Worm (Caenorhabditis elegans) whole organism, L4 larva: ENCODE measurements around the gene R04B5.6.

Source experiments
- D1046.2 ChIP-seq: fragments of 200-800 bp; sonication (Bioruptor generic); IDR thresholded peaks from 2 replicates; pipeline ENCODE4 v1.3.6; 2022; ENCODE audit warnings: missing genetic modification characterization, missing compliant biosample characterization
- F10B5.3 ChIP-seq: sonication (generic microtip); optimal IDR thresholded peaks from 2 replicates; lab custom pipeline; 2016; ENCODE audit warnings: mild to moderate bottlenecking, missing genetic modification characterization, missing compliant biosample characterization
- R02D3.7 ChIP-seq: fragments of 150-350 bp; sonication (generic microtip); optimal IDR thresholded peaks from 3 replicates; lab custom pipeline; 2014; ENCODE audit warnings: missing biosample characterization, missing genetic modification characterization
- T20F7.1 ChIP-seq: fragments of 200-800 bp; sonication (Bioruptor generic); optimal IDR thresholded peaks from 2 replicates; lab custom pipeline; 2018; ENCODE audit warnings: mild to moderate bottlenecking, missing genetic modification characterization, missing compliant biosample characterization
- Y105C5A.15 ChIP-seq: fragments of 200-800 bp; sonication (Bioruptor generic); IDR thresholded peaks from 2 replicates; pipeline ENCODE4 v1.3.6; 2022; ENCODE audit warnings: missing genetic modification characterization, missing compliant biosample characterization
- aha-1 ChIP-seq: fragments of 150-350 bp; peaks from one replicate; lab custom pipeline; 2014; ENCODE audit warnings: missing biosample characterization, missing genetic modification characterization
- ama-1 ChIP-seq: fragments of 150-350 bp; optimal IDR thresholded peaks from 2 replicates; lab custom pipeline; 2014; ENCODE audit warnings: inconsistent platforms, mixed read lengths
- arid-1 ChIP-seq: fragments of 200-800 bp; sonication (Bioruptor generic); conservative IDR thresholded peaks from 2 replicates; pipeline ENCODE4 v1.3.6; 2022; ENCODE audit warnings: missing genetic modification reagents, missing genetic modification characterization, missing compliant biosample characterization
- attf-4 ChIP-seq: sonication (generic microtip); optimal IDR thresholded peaks from 3 replicates; lab custom pipeline; 2017; ENCODE audit warnings: missing biosample characterization, missing genetic modification characterization
- ceh-28 ChIP-seq: fragments of 150-350 bp; optimal IDR thresholded peaks from 2 replicates; lab custom pipeline; 2014; ENCODE audit warnings: missing biosample characterization, missing genetic modification reagents, missing genetic modification characterization
- ceh-62 ChIP-seq: sonication (generic microtip); optimal IDR thresholded peaks from 2 replicates; lab custom pipeline; 2017; ENCODE audit warnings: missing biosample characterization, missing genetic modification characterization
- ceh-82 ChIP-seq: sonication (generic microtip); optimal IDR thresholded peaks from 2 replicates; lab custom pipeline; 2017; ENCODE audit warnings: missing biosample characterization, missing genetic modification characterization
- ces-1 ChIP-seq: fragments of 150-350 bp; sonication (generic microtip); optimal IDR thresholded peaks from 4 replicates; lab custom pipeline; 2014; ENCODE audit warnings: missing biosample characterization, missing genetic modification reagents, missing genetic modification characterization
- ctbp-1 ChIP-seq: fragments of 200-800 bp; sonication (Bioruptor generic); IDR thresholded peaks from 2 replicates; pipeline ENCODE4 v1.3.6; 2022; ENCODE audit warnings: missing genetic modification reagents, missing genetic modification characterization, missing compliant biosample characterization
- daf-16 ChIP-seq, 3 experiments: sonication (generic microtip); optimal IDR thresholded peaks; 2 replicates each; lab custom pipeline; 2016 to 2017; ENCODE audit warnings: missing genetic modification characterization in 3 of 3, missing genetic modification reagents in 3 of 3, mild to moderate bottlenecking in 2 of 3, missing compliant biosample characterization in 2 of 3, missing biosample characterization in 1 of 3, moderate library complexity in 1 of 3
- dmd-6 ChIP-seq: fragments of 200-800 bp; sonication (Bioruptor generic); IDR thresholded peaks from 2 replicates; pipeline ENCODE4 v1.3.6; 2022; ENCODE audit warnings: missing genetic modification reagents, missing genetic modification characterization, missing compliant biosample characterization
- dpl-1 ChIP-seq: fragments of 150-350 bp; optimal IDR thresholded peaks from 2 replicates; lab custom pipeline; 2014; ENCODE audit warnings: missing biosample characterization, missing genetic modification reagents, missing genetic modification characterization
- dve-1 ChIP-seq: sonication (generic microtip); optimal IDR thresholded peaks from 2 replicates; lab custom pipeline; 2017; ENCODE audit warnings: antibody characterized with exemption, mild to moderate bottlenecking, missing genetic modification characterization, missing compliant biosample characterization; ENCODE audit not compliant: insufficient read depth
- egl-27 ChIP-seq: sonication (generic microtip); optimal IDR thresholded peaks from 3 replicates; lab custom pipeline; 2017; ENCODE audit warnings: missing biosample characterization, missing genetic modification reagents, missing genetic modification characterization
- fkh-10 ChIP-seq: fragments of 150-350 bp; optimal IDR thresholded peaks from 2 replicates; lab custom pipeline; 2014; ENCODE audit warnings: missing biosample characterization, missing genetic modification reagents, missing genetic modification characterization
- gei-8 ChIP-seq: fragments of 200-800 bp; sonication (Bioruptor generic); optimal IDR thresholded peaks from 2 replicates; lab custom pipeline; 2018; ENCODE audit warnings: mild to moderate bottlenecking, missing genetic modification characterization, missing compliant biosample characterization
- lin-29 ChIP-seq: fragments of 200-800 bp; sonication (Bioruptor generic); IDR thresholded peaks from 2 replicates; pipeline ENCODE4 v1.3.6; 2022; ENCODE audit warnings: missing genetic modification reagents, missing genetic modification characterization, missing compliant biosample characterization
- lsy-2 ChIP-seq, 2 experiments: fragments of 150-350 bp in 1 of 2; sonication (generic microtip) in 1 of 2; optimal IDR thresholded peaks; 2 replicates each; lab custom pipeline; 2014 to 2017; ENCODE audit warnings: missing biosample characterization in 2 of 2, missing genetic modification characterization in 2 of 2
- madf-5 ChIP-seq, 2 experiments: fragments of 200-800 bp; sonication (Bioruptor generic); IDR thresholded peaks; 2 replicates each; pipeline ENCODE4 v1.3.6; 2022; ENCODE audit warnings: missing compliant biosample characterization in 2 of 2, missing genetic modification characterization in 2 of 2
- mdl-1 ChIP-seq, 2 experiments: fragments of 150-350 bp in 1 of 2; sonication (generic microtip) in 1 of 2; optimal IDR thresholded peaks; 2 replicates each; lab custom pipeline; 2014 to 2017; ENCODE audit warnings: missing biosample characterization in 2 of 2, missing genetic modification characterization in 2 of 2
- nhr-111 ChIP-seq: fragments of 200-800 bp; sonication (Bioruptor generic); optimal IDR thresholded peaks from 2 replicates; lab custom pipeline; 2018; ENCODE audit warnings: mild to moderate bottlenecking, missing genetic modification characterization, missing compliant biosample characterization
- nhr-237 ChIP-seq: sonication (generic microtip); optimal IDR thresholded peaks from 2 replicates; lab custom pipeline; 2017; ENCODE audit warnings: missing biosample characterization, missing genetic modification characterization
- nhr-25 ChIP-seq: sonication (generic microtip); optimal IDR thresholded peaks from 2 replicates; lab custom pipeline; 2017; ENCODE audit warnings: missing genetic modification characterization, mild to moderate bottlenecking, missing compliant biosample characterization, antibody characterized with exemption, moderate library complexity, borderline replicate concordance; ENCODE audit not compliant: insufficient read depth
- nhr-6 ChIP-seq: fragments of 150-350 bp; optimal IDR thresholded peaks from 2 replicates; lab custom pipeline; 2014; ENCODE audit warnings: missing biosample characterization, missing genetic modification characterization
- nhr-76 ChIP-seq: fragments of 150-350 bp; optimal IDR thresholded peaks from 2 replicates; lab custom pipeline; 2014; ENCODE audit warnings: missing biosample characterization, missing genetic modification characterization
- php-3 ChIP-seq: fragments of 200-800 bp; sonication (Bioruptor generic); IDR thresholded peaks from 2 replicates; pipeline ENCODE4 v1.3.6; 2022; ENCODE audit warnings: missing genetic modification reagents, missing genetic modification characterization, missing compliant biosample characterization
- pqm-1 ChIP-seq: sonication (generic microtip); optimal IDR thresholded peaks from 2 replicates; lab custom pipeline; 2017; ENCODE audit warnings: missing biosample characterization, missing genetic modification characterization
- saeg-2 ChIP-seq: fragments of 200-800 bp; sonication (Bioruptor generic); IDR thresholded peaks from 2 replicates; pipeline ENCODE4 v1.3.6; 2022; ENCODE audit warnings: missing genetic modification reagents, missing genetic modification characterization, missing compliant biosample characterization
- set-16 ChIP-seq: fragments of 200-800 bp; sonication (Bioruptor generic); IDR thresholded peaks from 2 replicates; pipeline ENCODE4 v1.3.6; 2022; ENCODE audit warnings: missing genetic modification reagents, missing genetic modification characterization, missing compliant biosample characterization
- skn-1 ChIP-seq: fragments of 150-350 bp; optimal IDR thresholded peaks from 2 replicates; lab custom pipeline; 2014; ENCODE audit warnings: missing biosample characterization, missing genetic modification characterization
- snpc-4 ChIP-seq: fragments of 150-350 bp; optimal IDR thresholded peaks from 2 replicates; lab custom pipeline; 2014; ENCODE audit warnings: missing biosample characterization, missing genetic modification characterization
- spr-3 ChIP-seq: fragments of 200-800 bp; sonication (Bioruptor generic); optimal IDR thresholded peaks from 2 replicates; lab custom pipeline; 2018; ENCODE audit warnings: mild to moderate bottlenecking, missing genetic modification characterization, missing compliant biosample characterization
- tag-97 ChIP-seq: fragments of 200-800 bp; sonication (Bioruptor generic); IDR thresholded peaks from 2 replicates; pipeline ENCODE4 v1.3.6; 2022; ENCODE audit warnings: missing genetic modification characterization, missing compliant biosample characterization
- tra-1 ChIP-seq: fragments of 200-800 bp; sonication (Bioruptor generic); IDR thresholded peaks from 2 replicates; pipeline ENCODE4 v1.3.6; 2022; ENCODE audit warnings: missing genetic modification reagents, missing genetic modification characterization, missing compliant biosample characterization
- unc-130 ChIP-seq: sonication (generic microtip); optimal IDR thresholded peaks from 2 replicates; lab custom pipeline; 2016; ENCODE audit warnings: missing genetic modification reagents, missing genetic modification characterization, missing compliant biosample characterization
- unc-62 ChIP-seq, 3 experiments: fragments of 150-350 bp in 1 of 3; sonication (generic microtip); optimal IDR thresholded peaks in 2 of 3; peaks in 1 of 3; 1 replicate in 1 of 3; 2 replicates in 2 of 3; lab custom pipeline; 2014 to 2017; ENCODE audit warnings: missing biosample characterization in 3 of 3, missing genetic modification characterization in 3 of 3, missing genetic modification reagents in 3 of 3, missing genotype in 1 of 3
- zip-11 ChIP-seq: fragments of 200-800 bp; sonication (Bioruptor generic); IDR thresholded peaks from 2 replicates; pipeline ENCODE4 v1.3.6; 2022; ENCODE audit warnings: missing genetic modification characterization, missing compliant biosample characterization
- zip-2 ChIP-seq: fragments of 150-350 bp; optimal IDR thresholded peaks from 2 replicates; lab custom pipeline; 2014; ENCODE audit warnings: missing biosample characterization, missing genetic modification characterization

R04B5.6 gene

DNA sequence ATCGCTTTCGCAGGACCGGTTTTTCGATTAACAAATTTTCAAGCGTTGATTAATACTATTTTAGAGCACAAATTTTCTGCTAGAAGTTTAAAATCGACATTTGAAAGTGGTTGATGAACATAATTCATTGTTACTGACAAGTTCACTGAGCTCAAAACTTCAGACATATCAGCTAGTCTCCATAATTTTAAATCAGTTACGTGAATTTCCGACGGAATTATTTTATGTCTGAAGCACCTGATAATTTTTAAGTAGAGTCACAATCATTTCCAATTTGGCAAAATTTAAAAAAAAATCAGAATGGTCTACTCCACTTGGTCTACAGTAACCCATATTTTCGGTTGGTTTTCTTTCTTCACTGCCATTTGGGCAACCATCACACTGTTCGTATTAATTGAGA is 33.1 kb upstream of the R04B5.6 start, which contains the start of gene str-118:
str-118 (plus strand) TSS at position 301 of the 400 bp plus-strand sequence.
- no peak for TF ChIP-seq snpc-4 (tag; lab: Kevin White, UChicago)
- no peak for TF ChIP-seq dmd-6 (GFP tag; lab: Robert Waterston, UW)
- TF ChIP-seq php-3 (GFP tag; lab: Robert Waterston, UW): no peak
- no peak for TF ChIP-seq egl-27
- no peak for TF ChIP-seq ama-1
- TF ChIP-seq daf-16 (GFP tag; optimal IDR thresholded peaks at IDR 0.05; lab: Kevin White, UChicago): no peak
- no peak for TF ChIP-seq daf-16 (tag; optimal IDR thresholded peaks at IDR 0.05; lab: Kevin White, UChicago)
- TF ChIP-seq tag-97 (GFP tag; lab: Robert Waterston, UW): no peak
- TF ChIP-seq nhr-111 (GFP tag; lab: Kevin White, UChicago): no peak
- no peak for TF ChIP-seq madf-5 (GFP tag; IDR thresholded peaks at IDR 0.05; lab: Robert Waterston, UW)
- TF ChIP-seq zip-2: no peak
- TF ChIP-seq R02D3.7: no peak
- no peak for TF ChIP-seq nhr-237 (tag; lab: Kevin White, UChicago)
- no peak for TF ChIP-seq T20F7.1 (GFP tag; lab: Kevin White, UChicago)
- TF ChIP-seq mdl-1 (tag; optimal IDR thresholded peaks at IDR 0.05; lab: Kevin White, UChicago): no peak
- no peak for TF ChIP-seq nhr-76 (tag; lab: Kevin White, UChicago)
- TF ChIP-seq skn-1 (tag; lab: Kevin White, UChicago): no peak
- TF ChIP-seq dve-1 (tag; lab: Kevin White, UChicago): no peak
- no peak for TF ChIP-seq dpl-1
- no peak for TF ChIP-seq spr-3 (GFP tag; lab: Kevin White, UChicago)
- no peak for TF ChIP-seq ceh-62

DNA sequence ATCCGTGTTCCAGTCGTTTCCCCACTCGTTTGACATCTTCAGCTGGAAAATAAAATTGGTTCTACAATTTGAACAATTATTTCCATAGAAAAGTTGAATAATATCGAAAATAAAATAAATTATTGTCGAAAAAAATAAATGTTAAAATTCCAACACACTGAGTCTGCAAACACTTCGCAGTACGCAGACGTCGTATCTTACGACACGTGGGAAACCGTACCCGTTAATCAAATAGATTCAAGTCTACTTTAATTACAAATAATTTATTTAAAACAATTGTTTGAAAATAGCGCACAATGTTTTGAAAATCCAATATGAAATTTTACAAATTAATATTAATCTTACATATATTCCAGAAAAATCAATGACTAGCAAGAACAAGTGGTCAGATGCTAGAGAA is 30.1 kb upstream of the R04B5.6 start, which contains the start of gene yif-1:
yif-1 (minus strand) TSS at position 42 of the 400 bp plus-strand sequence.
- TF ChIP-seq lsy-2 (tag; optimal IDR thresholded peaks at IDR 0.05; lab: Kevin White, UChicago) (peak in 1 of 2 experiments; percentile 84), ces-1 (GFP tag; lab: Kevin White, UChicago) (peak; percentile 15), nhr-76 (tag; lab: Kevin White, UChicago) (no peak)
- TF ChIP-seq, all 104 proteins: peak for 2

- TF ChIP-seq mdl-1 (tag; optimal IDR thresholded peaks at IDR 0.05; lab: Kevin White, UChicago): no peak
- TF ChIP-seq unc-62 (GFP tag; optimal IDR thresholded peaks at IDR 0.05 in 1 of 2; lab: Kevin White, UChicago): peak in 1 of 2 experiments; percentile 75
- TF ChIP-seq unc-62 (tag; optimal IDR thresholded peaks at IDR 0.05; lab: Kevin White, UChicago): no peak
Observed at ce11 chrV:10058748-10059147, 26.2 kb upstream of the R04B5.6 start.

DNA sequence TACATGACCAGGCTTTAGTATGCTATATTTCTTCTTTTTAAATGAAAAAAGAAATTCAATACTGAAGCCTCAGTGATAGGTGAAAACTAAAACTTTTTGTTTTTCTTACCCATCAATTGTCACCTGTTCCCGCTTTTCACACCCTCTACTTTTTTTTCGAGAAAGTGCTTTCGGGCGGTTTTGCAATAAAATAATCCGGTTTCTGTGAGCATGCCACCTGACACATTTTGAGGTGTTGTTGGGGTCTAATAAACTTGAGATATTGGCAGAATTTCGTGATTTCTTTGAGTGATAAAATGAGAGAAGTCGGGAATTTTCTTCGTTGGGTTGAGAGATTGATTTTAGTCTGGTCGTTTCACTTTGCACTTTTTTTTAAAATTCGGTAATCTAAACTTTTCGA is 24.9 kb upstream of the R04B5.6 start:
- TF ChIP-seq gei-8 (GFP tag; lab: Kevin White, UChicago) (no peak), daf-16 (GFP tag; optimal IDR thresholded peaks at IDR 0.05; lab: Kevin White, UChicago) (peak in 1 of 2 experiments; percentile 52), daf-16 (tag; optimal IDR thresholded peaks at IDR 0.05; lab: Kevin White, UChicago) (no peak), lsy-2 (tag; optimal IDR thresholded peaks at IDR 0.05; lab: Kevin White, UChicago) (no peak), ama-1 (no peak), aha-1 (tag; lab: Kevin White, UChicago) (peak; percentile 2), php-3 (GFP tag; lab: Robert Waterston, UW) (no peak), saeg-2 (GFP tag; lab: Robert Waterston, UW) (no peak), lin-29 (GFP tag; lab: Robert Waterston, UW) (no peak), Y105C5A.15 (GFP tag; lab: Robert Waterston, UW) (no peak), arid-1 (GFP tag; lab: Robert Waterston, UW) (no peak), F10B5.3 (no peak), tra-1 (GFP tag; lab: Robert Waterston, UW) (no peak)

DNA sequence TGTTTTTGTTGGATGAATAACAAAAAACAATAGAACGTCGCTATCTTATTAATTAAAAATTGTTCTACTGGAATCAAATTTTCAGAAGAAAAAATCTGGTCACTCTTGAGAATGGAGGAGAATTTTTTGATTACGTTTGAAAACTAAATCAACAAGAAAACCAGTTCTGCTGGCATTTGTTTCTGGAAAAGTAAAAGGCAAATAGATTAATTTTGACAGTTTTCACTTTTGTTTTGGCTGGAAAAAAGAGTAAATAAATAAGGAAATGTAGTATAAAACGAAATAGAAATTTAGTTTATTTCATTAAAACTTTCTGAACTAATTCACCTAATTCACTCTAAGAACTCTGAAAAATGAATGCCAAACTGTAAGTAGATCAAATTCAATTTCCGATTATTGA is 20.7 kb upstream of the R04B5.6 start, which contains the start of gene fipr-13:
fipr-13 (plus strand) TSS at position 301 of the 400 bp plus-strand sequence.
- no peak for TF ChIP-seq set-16
- TF ChIP-seq pqm-1: no peak
- no peak for TF ChIP-seq dve-1 (tag; lab: Kevin White, UChicago)
- no peak for TF ChIP-seq R02D3.7
- no peak for TF ChIP-seq skn-1 (tag; lab: Kevin White, UChicago)
- TF ChIP-seq zip-11 (GFP tag; lab: Robert Waterston, UW): no peak
- TF ChIP-seq ctbp-1 (GFP tag; lab: Robert Waterston, UW): no peak
- no peak for TF ChIP-seq ces-1 (GFP tag; lab: Kevin White, UChicago)
- TF ChIP-seq nhr-25 (tag; lab: Kevin White, UChicago): no peak
- TF ChIP-seq D1046.2 (GFP tag; lab: Robert Waterston, UW): no peak
- no peak for TF ChIP-seq unc-130
- TF ChIP-seq nhr-6: no peak
- no peak for TF ChIP-seq attf-4
- no peak for TF ChIP-seq fkh-10 (GFP tag; lab: Kevin White, UChicago)
- no peak for TF ChIP-seq tag-97 (GFP tag; lab: Robert Waterston, UW)
- no peak for TF ChIP-seq ceh-28 (tag; lab: Kevin White, UChicago)
- no peak for TF ChIP-seq ceh-82 (tag; lab: Kevin White, UChicago)
- TF ChIP-seq, all 104 proteins: peak for 0
